Worm (Caenorhabditis elegans): Measurements from ENCODE around the gene unc-3.

The unc-3 gene

ce11 chrX:14780176-14780575 lies 6.8 kb downstream of the unc-3 start:
- TF ChIP-seq lin-11 (tag; optimal IDR thresholded peaks at IDR 0.05) (no peak), ahr-1 (tag; optimal IDR thresholded peaks at IDR 0.05) (no peak), unc-55 (GFP tag; optimal IDR thresholded peaks at IDR 0.05) (peak; percentile 48), ceh-9 (tag; optimal IDR thresholded peaks at IDR 0.05) (no peak)

- TF ChIP-seq ceh-45 (GFP tag; IDR thresholded peaks at IDR 0.05) (no peak), pqm-1 (tag; optimal IDR thresholded peaks at IDR 0.05) (no peak), che-1 (tag; optimal IDR thresholded peaks at IDR 0.05) (no peak), dmd-4 (tag; optimal IDR thresholded peaks at IDR 0.05; ENCODE audit: borderline replicate concordance) (no peak), T23F11.4 (GFP tag; optimal IDR thresholded peaks at IDR 0.05) (no peak), tbx-2 (tag; optimal IDR thresholded peaks at IDR 0.05) (no peak), nhr-232 (tag; optimal IDR thresholded peaks at IDR 0.05) (no peak), hlh-6 (tag; optimal IDR thresholded peaks at IDR 0.05) (no peak)
Observed at ce11 chrX:14783434-14784142, 10.2 kb downstream of the unc-3 start.

ce11 chrX:14786821-14787556 lies 13.7 kb downstream of the unc-3 start:
- TF ChIP-seq eyg-1 (tag; optimal IDR thresholded peaks at IDR 0.05) (no peak), elt-4 (tag; optimal IDR thresholded peaks at IDR 0.05) (no peak), ceh-24 (tag; optimal IDR thresholded peaks at IDR 0.05) (no peak), hlh-30 (tag; optimal IDR thresholded peaks at IDR 0.05; ENCODE audit: insufficient read depth) (no peak), C38D4.7 (GFP tag; optimal IDR thresholded peaks at IDR 0.05) (no peak), ets-4 (tag; optimal IDR thresholded peaks at IDR 0.05) (no peak), nhr-11 (tag; optimal IDR thresholded peaks at IDR 0.05) (no peak)

- TF ChIP-seq ceh-6 (GFP tag; optimal IDR thresholded peaks at IDR 0.05) (no peak), eyg-1 (tag; optimal IDR thresholded peaks at IDR 0.05) (no peak), fkh-10 (GFP tag; optimal IDR thresholded peaks at IDR 0.05) (no peak), fkh-6 (tag; optimal IDR thresholded peaks at IDR 0.05) (no peak), elt-2 (tag; optimal IDR thresholded peaks at IDR 0.05) (no peak), fax-1 (tag; optimal IDR thresholded peaks at IDR 0.05) (no peak), sox-4 (tag; optimal IDR thresholded peaks at IDR 0.05) (no peak), ceh-22 (tag; optimal IDR thresholded peaks at IDR 0.05) (no peak), gmeb-2 (tag; optimal IDR thresholded peaks at IDR 0.05) (no peak), ztf-16 (tag; optimal IDR thresholded peaks at IDR 0.05) (no peak), ceh-18 (tag; optimal IDR thresholded peaks at IDR 0.05) (no peak), hlh-6 (tag; optimal IDR thresholded peaks at IDR 0.05) (no peak), rnt-1 (tag; optimal IDR thresholded peaks at IDR 0.05) (no peak), sox-2 (GFP tag; IDR thresholded peaks at IDR 0.05) (no peak)
Observed at ce11 chrX:14787557-14787932, 14.2 kb downstream of the unc-3 start.

ce11 chrX:14790320-14791048 lies 17.1 kb downstream of the unc-3 start, which contains the start of gene tatn-1:
tatn-1 (plus strand) TSS chrX:14791008.
- no peak for TF ChIP-seq ahr-1 (tag; optimal IDR thresholded peaks at IDR 0.05)
- TF ChIP-seq che-1 (tag; optimal IDR thresholded peaks at IDR 0.05), result no peak
- no peak for TF ChIP-seq eyg-1 (tag; optimal IDR thresholded peaks at IDR 0.05)
- no peak for TF ChIP-seq unc-3 (GFP tag; conservative IDR thresholded peaks at IDR 0.05)
- TF ChIP-seq unc-3 (tag; optimal IDR thresholded peaks at IDR 0.05), result no peak
- TF ChIP-seq K09A11.1 (tag; optimal IDR thresholded peaks at IDR 0.05; ENCODE audit: insufficient read depth), result no peak
- no peak for TF ChIP-seq nhr-232 (tag; optimal IDR thresholded peaks at IDR 0.05)
- no peak for TF ChIP-seq fax-1 (tag; optimal IDR thresholded peaks at IDR 0.05)
- no peak for TF ChIP-seq ceh-48 (tag; optimal IDR thresholded peaks at IDR 0.05)
- TF ChIP-seq sox-4 (tag; optimal IDR thresholded peaks at IDR 0.05), result no peak
- peak; percentile 24 for TF ChIP-seq elt-2 (tag; optimal IDR thresholded peaks at IDR 0.05)
- TF ChIP-seq ceh-14 (tag; optimal IDR thresholded peaks at IDR 0.05), result no peak
- TF ChIP-seq ceh-45 (GFP tag; IDR thresholded peaks at IDR 0.05), result no peak
- TF ChIP-seq hlh-15 (tag; optimal IDR thresholded peaks at IDR 0.05), result no peak
- TF ChIP-seq ceh-30 (tag; optimal IDR thresholded peaks at IDR 0.05), result no peak
- TF ChIP-seq K02D7.2 (tag; optimal IDR thresholded peaks at IDR 0.05), result no peak
- no peak for TF ChIP-seq ttx-3 (tag; optimal IDR thresholded peaks at IDR 0.05)
- no peak for TF ChIP-seq hlh-8 (tag; optimal IDR thresholded peaks at IDR 0.05)
- no peak for TF ChIP-seq hlh-6 (tag; optimal IDR thresholded peaks at IDR 0.05)
- TF ChIP-seq gmeb-2 (tag; optimal IDR thresholded peaks at IDR 0.05), result no peak
- peak; percentile 13 for TF ChIP-seq pqm-1 (tag; optimal IDR thresholded peaks at IDR 0.05)
- TF ChIP-seq pag-3 (tag; optimal IDR thresholded peaks at IDR 0.05; ENCODE audit: borderline replicate concordance), result no peak

All from whole organism, late embryonic.